Worm (Caenorhabditis elegans) whole organism, midembryonic: ENCODE results near the gene snt-1.

ENCODE experiments used
- T22C8.4 ChIP-seq: fragments of 200-800 bp; sonication (Bioruptor generic); IDR thresholded peaks from 2 replicates; pipeline ENCODE4 v1.3.6; 2022; ENCODE audit warnings: missing genetic modification characterization, missing compliant biosample characterization
- cog-1 ChIP-seq: sonication (generic microtip); optimal IDR thresholded peaks from 2 replicates; lab custom pipeline; 2016; ENCODE audit warnings: missing genetic modification characterization, missing compliant biosample characterization
- flt-1 ChIP-seq: fragments of 200-800 bp; sonication (Bioruptor generic); IDR thresholded peaks from 2 replicates; pipeline ENCODE4 v1.3.6; 2022; ENCODE audit warnings: missing genetic modification characterization, missing compliant biosample characterization
- klf-2 ChIP-seq: fragments of 200-800 bp; sonication (Bioruptor generic); conservative IDR thresholded peaks from 2 replicates; pipeline ENCODE4 v1.3.6; 2022; ENCODE audit warnings: missing genetic modification reagents, missing genetic modification characterization, missing compliant biosample characterization
- med-1 ChIP-seq: sonication (generic microtip); optimal IDR thresholded peaks from 2 replicates; lab custom pipeline; 2017; ENCODE audit warnings: missing genetic modification characterization, mild to moderate bottlenecking, missing compliant biosample characterization, antibody characterized with exemption, missing genetic modification reagents; ENCODE audit not compliant: insufficient read depth
- ref-1 ChIP-seq: fragments of 200-800 bp; sonication (Bioruptor generic); conservative IDR thresholded peaks from 2 replicates; pipeline ENCODE4 v1.3.6; 2022; ENCODE audit warnings: missing genetic modification reagents, missing genetic modification characterization, missing compliant biosample characterization
- tab-1 ChIP-seq: fragments of 200-800 bp; sonication (Bioruptor generic); IDR thresholded peaks from 2 replicates; pipeline ENCODE4 v1.3.6; 2022; ENCODE audit warnings: missing genetic modification characterization, missing compliant biosample characterization
- ztf-23 ChIP-seq: fragments of 200-800 bp; sonication (Bioruptor generic); IDR thresholded peaks from 2 replicates; pipeline ENCODE4 v1.3.6; 2022; ENCODE audit warnings: missing genetic modification reagents, missing genetic modification characterization, missing compliant biosample characterization
- ztf-29 ChIP-seq: fragments of 200-800 bp; sonication (Bioruptor generic); IDR thresholded peaks from 2 replicates; pipeline ENCODE4 v1.3.6; 2022; ENCODE audit warnings: missing genetic modification reagents, missing genetic modification characterization, missing compliant biosample characterization

- TF ChIP-seq tab-1 (no peak), ztf-29 (no peak), flt-1 (GFP tag; lab: Robert Waterston, UW) (no peak), ref-1 (GFP tag; lab: Robert Waterston, UW) (no peak), cog-1 (tag; lab: Kevin White, UChicago) (no peak), T22C8.4 (no peak), klf-2 (no peak), ztf-23 (GFP tag; lab: Robert Waterston, UW) (no peak), med-1 (GFP tag; lab: Kevin White, UChicago) (no peak)
These were observed 36.0 kb downstream of the snt-1 start for ce11 chrII:6846723-6847122.
